Fruit fly (Drosophila melanogaster): ENCODE results near the gene Ctu2.
A peak's percentile ranks its signal among the peaks of the same experiment; 100 is the strongest.

- TF ChIP-seq D1 (tag; optimal IDR thresholded peaks at IDR 0.05) = no peak
- peak; percentile 70 for TF ChIP-seq CG15710 (tag; optimal IDR thresholded peaks at IDR 0.05)
- no peak for TF ChIP-seq gl (tag; optimal IDR thresholded peaks at IDR 0.05)
- TF ChIP-seq Snoo (tag; optimal IDR thresholded peaks at IDR 0.05) = no peak
- peak; percentile 43 for TF ChIP-seq CG9948 (tag; optimal IDR thresholded peaks at IDR 0.05)
- no peak for TF ChIP-seq CG13204 (GFP tag; optimal IDR thresholded peaks at IDR 0.05)
- TF ChIP-seq EcR (GFP tag; optimal IDR thresholded peaks at IDR 0.05) = peak; percentile 19
- TF ChIP-seq CG32121 (GFP tag; IDR thresholded peaks at IDR 0.05) = peak; percentile 56; the same call in 1 of the 2 replicates
These were observed at the start of gene Ctu2, which contains the start of gene swm for dm6 chr2L:19492934-19493686.

Data from whole organism, pupa.